Fruit fly (Drosophila melanogaster) whole organism, wandering third instar larva: ENCODE measurements around the gene TfIIA-S-2.
A peak's percentile ranks its signal among the peaks of the same experiment; 100 is the strongest.

ENCODE experiments used
- Abd-B ChIP-seq: fragments of >200 bp; optimal IDR thresholded peaks from 2 replicates; lab custom pipeline; 2017; ENCODE audit warnings: missing biosample characterization, missing genetic modification characterization
- CG32264 ChIP-seq: fragments of 200-800 bp; sonication (Bioruptor generic); optimal IDR thresholded peaks from 2 replicates; lab custom pipeline; 2016; ENCODE audit warnings: missing biosample characterization, missing genetic modification characterization
- CG9705 ChIP-seq: fragments of 200-800 bp; sonication (Bioruptor generic); optimal IDR thresholded peaks from 2 replicates; lab custom pipeline; 2018; ENCODE audit warnings: missing biosample characterization, mild to moderate bottlenecking, missing genetic modification characterization
- CrebA ChIP-seq: fragments of 200-800 bp; sonication (Bioruptor generic); optimal IDR thresholded peaks from 2 replicates; lab custom pipeline; 2016; ENCODE audit warnings: missing biosample characterization, mild to moderate bottlenecking, missing genetic modification characterization, borderline replicate concordance
- Dfd ChIP-seq: fragments of >200 bp; optimal IDR thresholded peaks from 2 replicates; lab custom pipeline; 2017; ENCODE audit warnings: missing biosample characterization, missing genetic modification characterization
- Dif ChIP-seq: fragments of 200-275, 200-300 bp; sonication (Bioruptor generic); optimal IDR thresholded peaks from 2 replicates; lab custom pipeline; 2018; ENCODE audit warnings: missing biosample characterization, missing genetic modification characterization; ENCODE audit not compliant: partially characterized antibody
- GATAd ChIP-seq: sonication (Bioruptor generic); optimal IDR thresholded peaks from 2 replicates; lab custom pipeline; 2016; ENCODE audit warnings: missing biosample characterization, missing genetic modification characterization
- HLH106 ChIP-seq: fragments of 200-800 bp; optimal IDR thresholded peaks from 3 replicates; lab custom pipeline; 2019; ENCODE audit warnings: missing biosample characterization, mild to moderate bottlenecking, missing genetic modification characterization, moderate library complexity
- Hnf4 ChIP-seq: fragments of 200-800 bp; sonication (Bioruptor generic); optimal IDR thresholded peaks from 2 replicates; lab custom pipeline; 2016; ENCODE audit warnings: missing biosample characterization, mild to moderate bottlenecking, missing genetic modification characterization
- Hr78 ChIP-seq: fragments of >200 bp; optimal IDR thresholded peaks from 2 replicates; lab custom pipeline; 2017; ENCODE audit warnings: missing biosample characterization, missing genetic modification characterization
- Hr83 ChIP-seq: fragments of 200-300 bp; sonication (Bioruptor generic); optimal IDR thresholded peaks from 2 replicates; lab custom pipeline; 2016; ENCODE audit warnings: missing biosample characterization, mild to moderate bottlenecking, missing genetic modification characterization, moderate library complexity; ENCODE audit not compliant: poor library complexity, severe bottlenecking
- Jra ChIP-seq: sonication (Bioruptor generic); optimal IDR thresholded peaks from 2 replicates; lab custom pipeline; 2016; ENCODE audit warnings: missing biosample characterization, missing genetic modification characterization
- Mio ChIP-seq: sonication (Bioruptor generic); optimal IDR thresholded peaks from 2 replicates; lab custom pipeline; 2016; ENCODE audit warnings: missing biosample characterization, missing genetic modification characterization
- Myc ChIP-seq: fragments of >200 bp; optimal IDR thresholded peaks from 2 replicates; lab custom pipeline; 2017
- N ChIP-seq: fragments of >200 bp; optimal IDR thresholded peaks from 2 replicates; lab custom pipeline; 2018; ENCODE audit warnings: missing biosample characterization, missing external identifiers, missing genetic modification characterization
- OdsH ChIP-seq: fragments of 200-800 bp; sonication (Bioruptor generic); optimal IDR thresholded peaks from 2 replicates; lab custom pipeline; 2016; ENCODE audit warnings: missing biosample characterization, mild to moderate bottlenecking, missing genetic modification characterization
- Rel ChIP-seq, 2 experiments: fragments of 200-800 bp; sonication (Bioruptor generic) in 1 of 2; optimal IDR thresholded peaks; 2 replicates in 1 of 2; 3 replicates in 1 of 2; lab custom pipeline; 2016 to 2019; ENCODE audit warnings: mild to moderate bottlenecking in 2 of 2, missing biosample characterization in 2 of 2, missing genetic modification characterization in 2 of 2, moderate library complexity in 1 of 2
- Sp1 ChIP-seq: fragments of 200-800 bp; sonication (Bioruptor generic); optimal IDR thresholded peaks from 3 replicates; lab custom pipeline; 2019; ENCODE audit warnings: missing biosample characterization, mild to moderate bottlenecking, missing genetic modification characterization, moderate library complexity
- Vsx2 ChIP-seq: fragments of 200-300, 225-300 bp; sonication (Bioruptor generic); optimal IDR thresholded peaks from 2 replicates; lab custom pipeline; 2018; ENCODE audit warnings: missing biosample characterization, missing genetic modification characterization; ENCODE audit not compliant: partially characterized antibody
- br ChIP-seq: fragments of 200-800 bp; sonication (Bioruptor generic); optimal IDR thresholded peaks from 2 replicates; lab custom pipeline; 2016; ENCODE audit warnings: missing biosample characterization, missing genetic modification characterization
- brk ChIP-seq: fragments of 200-800 bp; sonication (Bioruptor generic); optimal IDR thresholded peaks from 2 replicates; lab custom pipeline; 2016; ENCODE audit warnings: missing biosample characterization, mild to moderate bottlenecking, missing genetic modification characterization
- dl ChIP-seq, 2 experiments: fragments of 175-275, 200-275 bp in 1 of 2; fragments of 200-275 bp in 1 of 2; sonication (Bioruptor generic); optimal IDR thresholded peaks; lab custom pipeline; 2018; ENCODE audit warnings: mild to moderate bottlenecking in 2 of 2, missing biosample characterization in 2 of 2, missing genetic modification characterization in 2 of 2, moderate library complexity in 2 of 2; ENCODE audit not compliant: partially characterized antibody in 2 of 2, insufficient read depth in 1 of 2
- dmrt93B ChIP-seq: fragments of 200-800 bp; sonication (Bioruptor generic); optimal IDR thresholded peaks from 2 replicates; lab custom pipeline; 2018; ENCODE audit warnings: missing biosample characterization, mild to moderate bottlenecking, missing genetic modification characterization
- dsf ChIP-seq: sonication (Bioruptor generic); optimal IDR thresholded peaks from 2 replicates; lab custom pipeline; 2016; ENCODE audit warnings: missing biosample characterization, missing genetic modification characterization, borderline replicate concordance
- ey ChIP-seq: fragments of 200-800 bp; sonication (Bioruptor generic); optimal IDR thresholded peaks from 2 replicates; lab custom pipeline; 2016; ENCODE audit warnings: missing biosample characterization, missing genetic modification characterization
- foxo ChIP-seq, 2 experiments: fragments of 200-800 bp; sonication (Bioruptor generic); optimal IDR thresholded peaks; 2 replicates in 1 of 2; 3 replicates in 1 of 2; lab custom pipeline; 2016 to 2017; ENCODE audit warnings: missing biosample characterization in 2 of 2, missing genetic modification characterization in 2 of 2
- fru ChIP-seq: fragments of 200-800 bp; sonication (Bioruptor generic); optimal IDR thresholded peaks from 3 replicates; lab custom pipeline; 2016; ENCODE audit warnings: missing biosample characterization, mild to moderate bottlenecking, missing genetic modification characterization
- h ChIP-seq: fragments of 200-800 bp; sonication (Bioruptor generic); optimal IDR thresholded peaks from 3 replicates; lab custom pipeline; 2016; ENCODE audit warnings: missing biosample characterization, mild to moderate bottlenecking, missing genetic modification characterization
- jim ChIP-seq: fragments of 175-275, 200-325 bp; sonication (Bioruptor generic); optimal IDR thresholded peaks from 2 replicates; lab custom pipeline; 2016; ENCODE audit warnings: missing biosample characterization, mild to moderate bottlenecking, missing genetic modification characterization
- lola ChIP-seq: fragments of >200 bp; optimal IDR thresholded peaks from 2 replicates; lab custom pipeline; 2017; ENCODE audit warnings: missing biosample characterization, missing genetic modification characterization
- pan ChIP-seq: fragments of >200 bp; optimal IDR thresholded peaks from 2 replicates; lab custom pipeline; 2017
- psq ChIP-seq: fragments of 200-800 bp; sonication (Bioruptor generic); optimal IDR thresholded peaks from 3 replicates; lab custom pipeline; 2017; ENCODE audit warnings: missing biosample characterization, mild to moderate bottlenecking, missing genetic modification characterization, moderate library complexity
- rgr ChIP-seq: fragments of 200-800 bp; sonication (Bioruptor generic); optimal IDR thresholded peaks from 3 replicates; lab custom pipeline; 2016; ENCODE audit warnings: missing biosample characterization, mild to moderate bottlenecking, missing genetic modification characterization
- sage ChIP-seq: fragments of 200-800 bp; sonication (Bioruptor generic); optimal IDR thresholded peaks from 2 replicates; lab custom pipeline; 2016; ENCODE audit warnings: missing biosample characterization, mild to moderate bottlenecking, missing genetic modification characterization
- sv ChIP-seq: fragments of 200-800 bp; sonication (Bioruptor generic); optimal IDR thresholded peaks from 3 replicates; lab custom pipeline; 2016; ENCODE audit warnings: missing biosample characterization, missing genetic modification characterization
- tai ChIP-seq: sonication (Bioruptor generic); optimal IDR thresholded peaks from 2 replicates; lab custom pipeline; 2016; ENCODE audit warnings: missing biosample characterization, missing genetic modification characterization
- usp ChIP-seq: fragments of >200 bp; optimal IDR thresholded peaks from 2 replicates; lab custom pipeline; 2017; ENCODE audit warnings: missing biosample characterization, missing genetic modification characterization
- woc ChIP-seq: sonication (Bioruptor generic); optimal IDR thresholded peaks from 2 replicates; lab custom pipeline; 2016; ENCODE audit warnings: missing biosample characterization, mild to moderate bottlenecking, missing genetic modification characterization

TfIIA-S-2 gene

dm6 chrX:1011543-1012085, at the start of gene TfIIA-S-2, which contains the start of gene CG14631:
TfIIA-S-2 (minus strand) TSS chrX:1011643.
CG14631 (plus strand) TSS chrX:1012035.
- no peak for TF ChIP-seq Rel (GFP tag; optimal IDR thresholded peaks at IDR 0.05; lab: Kevin White, UChicago)
- TF ChIP-seq Rel (tag; optimal IDR thresholded peaks at IDR 0.05; lab: Kevin White, UChicago), result no peak
- no peak for TF ChIP-seq lola (GFP tag; lab: Kevin White, UChicago)
- TF ChIP-seq dsf (GFP tag; lab: Kevin White, UChicago), result no peak
- no peak for TF ChIP-seq Abd-B (GFP tag; lab: Kevin White, UChicago)
- no peak for TF ChIP-seq tai
- TF ChIP-seq dl (GFP tag; optimal IDR thresholded peaks at IDR 0.05; lab: Kevin White, UChicago; ENCODE audit: insufficient read depth in 1 of 2, partially characterized antibody in 2 of 2), result no peak
- no peak for TF ChIP-seq CG32264 (GFP tag; lab: Kevin White, UChicago)
- no peak for TF ChIP-seq Hr83 (GFP tag; lab: Kevin White, UChicago)
- TF ChIP-seq pan (lab: Kevin White, UChicago), result no peak
- no peak for TF ChIP-seq Jra
- no peak for TF ChIP-seq h (GFP tag; lab: Kevin White, UChicago)
- TF ChIP-seq Vsx2 (GFP tag; lab: Kevin White, UChicago), result no peak
- TF ChIP-seq Sp1 (GFP tag; lab: Kevin White, UChicago), result no peak
- TF ChIP-seq N (GFP tag; lab: Kevin White, UChicago), result no peak
- TF ChIP-seq sv, result no peak
- TF ChIP-seq rgr (GFP tag; lab: Kevin White, UChicago), result no peak
- TF ChIP-seq psq (GFP tag; lab: Kevin White, UChicago), result no peak
- TF ChIP-seq Mio (GFP tag; lab: Kevin White, UChicago), result no peak
- TF ChIP-seq jim, result no peak
- no peak for TF ChIP-seq Dfd (GFP tag; lab: Kevin White, UChicago)

- TF ChIP-seq ey, result no peak
- no peak for TF ChIP-seq woc (GFP tag; lab: Kevin White, UChicago)
- no peak for TF ChIP-seq jim
Observed at dm6 chrX:1056338-1056737, 44.9 kb upstream of the TfIIA-S-2 start.

- TF ChIP-seq CG32264 (GFP tag; lab: Kevin White, UChicago) (no peak), CG9705 (GFP tag; lab: Kevin White, UChicago) (no peak), Hnf4 (GFP tag; lab: Kevin White, UChicago) (peak; percentile 68), Mio (GFP tag; lab: Kevin White, UChicago) (no peak), brk (GFP tag; lab: Kevin White, UChicago) (peak; percentile 41), sv (no peak), Dfd (GFP tag; lab: Kevin White, UChicago) (no peak), br (GFP tag; lab: Kevin White, UChicago) (peak; percentile 69), N (GFP tag; lab: Kevin White, UChicago) (no peak), foxo (GFP tag; optimal IDR thresholded peaks at IDR 0.05; lab: Kevin White, UChicago) (peak in 1 of 2 experiments; percentile 78), GATAd (GFP tag; lab: Kevin White, UChicago) (no peak), Rel (GFP tag; optimal IDR thresholded peaks at IDR 0.05; lab: Kevin White, UChicago) (no peak), Rel (tag; optimal IDR thresholded peaks at IDR 0.05; lab: Kevin White, UChicago) (peak; percentile 17), ey (peak; percentile 61), pan (lab: Kevin White, UChicago) (no peak), usp (GFP tag; lab: Kevin White, UChicago) (no peak), jim (no peak), Dif (GFP tag; lab: Kevin White, UChicago) (no peak), psq (GFP tag; lab: Kevin White, UChicago) (peak; percentile 47), sage (GFP tag; lab: Kevin White, UChicago) (no peak), h (GFP tag; lab: Kevin White, UChicago) (peak; percentile 75), lola (GFP tag; lab: Kevin White, UChicago) (no peak), tai (no peak), dl (GFP tag; optimal IDR thresholded peaks at IDR 0.05; lab: Kevin White, UChicago; ENCODE audit: insufficient read depth in 1 of 2, partially characterized antibody in 2 of 2) (no peak), OdsH (GFP tag; lab: Kevin White, UChicago) (peak; percentile 58), Myc (lab: Kevin White, UChicago) (no peak), fru (GFP tag; lab: Kevin White, UChicago) (peak; percentile 67), Hr83 (GFP tag; lab: Kevin White, UChicago) (peak; percentile 31), Abd-B (GFP tag; lab: Kevin White, UChicago) (no peak), HLH106 (tag; lab: Kevin White, UChicago) (peak; percentile 62), woc (GFP tag; lab: Kevin White, UChicago) (no peak), dsf (GFP tag; lab: Kevin White, UChicago) (no peak), Hr78 (GFP tag; lab: Kevin White, UChicago) (no peak), Sp1 (GFP tag; lab: Kevin White, UChicago) (peak; percentile 52), rgr (GFP tag; lab: Kevin White, UChicago) (peak; percentile 73), Jra (peak; percentile 32), Vsx2 (GFP tag; lab: Kevin White, UChicago) (no peak), dmrt93B (GFP tag; lab: Kevin White, UChicago) (peak; percentile 40), CrebA (no peak)
Observed at dm6 chrX:1052684-1053389, 41.4 kb upstream of the TfIIA-S-2 start.
